Worm (Caenorhabditis elegans) whole organism, L4 larva: ENCODE measurements around the gene C24A3.1.

Experiments used
- T26A8.4 ChIP-seq: fragments of 200-800 bp; sonication (Bioruptor generic); IDR thresholded peaks from 2 replicates; pipeline ENCODE4 v1.3.6; 2022; ENCODE audit warnings: missing genetic modification characterization, missing compliant biosample characterization
- Y48G9A.11 ChIP-seq: fragments of 200-800 bp; sonication (Bioruptor generic); IDR thresholded peaks from 2 replicates; pipeline ENCODE4 v1.3.6; 2022; ENCODE audit warnings: missing genetic modification reagents, missing genetic modification characterization, missing compliant biosample characterization
- Y75B8A.6 ChIP-seq: fragments of 200-800 bp; sonication (Bioruptor generic); IDR thresholded peaks from 2 replicates; pipeline ENCODE4 v1.3.6; 2022; ENCODE audit warnings: missing genetic modification reagents, missing genetic modification characterization, missing compliant biosample characterization
- ZK337.2 ChIP-seq: fragments of 200-800 bp; sonication (Bioruptor generic); IDR thresholded peaks from 2 replicates; pipeline ENCODE4 v1.3.6; 2022; ENCODE audit warnings: missing genetic modification reagents, missing genetic modification characterization, missing compliant biosample characterization
- ZK546.5 ChIP-seq, 2 experiments: sonication (generic microtip); optimal IDR thresholded peaks; 2 replicates each; lab custom pipeline; 2017; ENCODE audit warnings: missing biosample characterization in 2 of 2, missing genetic modification characterization in 2 of 2
- aha-1 ChIP-seq: fragments of 150-350 bp; peaks from one replicate; lab custom pipeline; 2014; ENCODE audit warnings: missing biosample characterization, missing genetic modification characterization
- aly-2 ChIP-seq: sonication (generic microtip); optimal IDR thresholded peaks from 2 replicates; lab custom pipeline; 2018; ENCODE audit warnings: missing biosample characterization, missing genetic modification characterization
- arid-1 ChIP-seq: fragments of 200-800 bp; sonication (Bioruptor generic); conservative IDR thresholded peaks from 2 replicates; pipeline ENCODE4 v1.3.6; 2022; ENCODE audit warnings: missing genetic modification reagents, missing genetic modification characterization, missing compliant biosample characterization
- ceh-28 ChIP-seq: fragments of 150-350 bp; optimal IDR thresholded peaks from 2 replicates; lab custom pipeline; 2014; ENCODE audit warnings: missing biosample characterization, missing genetic modification reagents, missing genetic modification characterization
- ceh-44 ChIP-seq: fragments of 200-800 bp; sonication (Bioruptor generic); IDR thresholded peaks from 2 replicates; pipeline ENCODE4 v1.3.6; 2022; ENCODE audit warnings: missing genetic modification reagents, missing genetic modification characterization, missing compliant biosample characterization
- ctbp-1 ChIP-seq: fragments of 200-800 bp; sonication (Bioruptor generic); IDR thresholded peaks from 2 replicates; pipeline ENCODE4 v1.3.6; 2022; ENCODE audit warnings: missing genetic modification reagents, missing genetic modification characterization, missing compliant biosample characterization
- daf-16 ChIP-seq, 3 experiments: sonication (generic microtip); optimal IDR thresholded peaks; 2 replicates each; lab custom pipeline; 2016 to 2017; ENCODE audit warnings: missing genetic modification characterization in 3 of 3, missing genetic modification reagents in 3 of 3, mild to moderate bottlenecking in 2 of 3, missing compliant biosample characterization in 2 of 3, missing biosample characterization in 1 of 3, moderate library complexity in 1 of 3
- daf-19 ChIP-seq: fragments of 200-800 bp; sonication (Bioruptor generic); conservative IDR thresholded peaks from 2 replicates; pipeline ENCODE4 v1.3.6; 2022; ENCODE audit warnings: missing genetic modification characterization, missing compliant biosample characterization
- dmd-9 ChIP-seq: fragments of 200-800 bp; sonication (Bioruptor generic); IDR thresholded peaks from 2 replicates; pipeline ENCODE4 v1.3.6; 2022; ENCODE audit warnings: missing genetic modification reagents, missing genetic modification characterization, missing compliant biosample characterization
- egl-43 ChIP-seq: fragments of 200-800 bp; sonication (Bioruptor generic); IDR thresholded peaks from 2 replicates; pipeline ENCODE4 v1.3.6; 2022; ENCODE audit warnings: missing genetic modification reagents, missing genetic modification characterization, missing compliant biosample characterization
- gei-8 ChIP-seq: fragments of 200-800 bp; sonication (Bioruptor generic); optimal IDR thresholded peaks from 2 replicates; lab custom pipeline; 2018; ENCODE audit warnings: mild to moderate bottlenecking, missing genetic modification characterization, missing compliant biosample characterization
- hlh-30 ChIP-seq: sonication (generic microtip); optimal IDR thresholded peaks from 2 replicates; lab custom pipeline; 2017; ENCODE audit warnings: antibody characterized with exemption, mild to moderate bottlenecking, missing genetic modification characterization, missing compliant biosample characterization; ENCODE audit not compliant: insufficient read depth
- hmg-1.1 ChIP-seq: fragments of 200-800 bp; sonication (Bioruptor generic); IDR thresholded peaks from 2 replicates; pipeline ENCODE4 v1.3.6; 2022; ENCODE audit warnings: missing genetic modification reagents, missing genetic modification characterization, missing compliant biosample characterization
- lin-13 ChIP-seq: fragments of 150-350 bp; optimal IDR thresholded peaks from 2 replicates; lab custom pipeline; 2014; ENCODE audit warnings: missing biosample characterization, missing genetic modification reagents, missing genetic modification characterization
- lin-29 ChIP-seq: fragments of 200-800 bp; sonication (Bioruptor generic); IDR thresholded peaks from 2 replicates; pipeline ENCODE4 v1.3.6; 2022; ENCODE audit warnings: missing genetic modification reagents, missing genetic modification characterization, missing compliant biosample characterization
- lir-3 ChIP-seq: sonication (generic microtip); optimal IDR thresholded peaks from 2 replicates; lab custom pipeline; 2016; ENCODE audit warnings: mild to moderate bottlenecking, missing genetic modification characterization, missing compliant biosample characterization
- lsy-2 ChIP-seq, 2 experiments: fragments of 150-350 bp in 1 of 2; sonication (generic microtip) in 1 of 2; optimal IDR thresholded peaks; 2 replicates each; lab custom pipeline; 2014 to 2017; ENCODE audit warnings: missing biosample characterization in 2 of 2, missing genetic modification characterization in 2 of 2
- madf-9 ChIP-seq: fragments of 200-800 bp; sonication (Bioruptor generic); conservative IDR thresholded peaks from 2 replicates; pipeline ENCODE4 v1.3.6; 2022; ENCODE audit warnings: missing genetic modification reagents, missing genetic modification characterization, missing compliant biosample characterization
- mdl-1 ChIP-seq, 2 experiments: fragments of 150-350 bp in 1 of 2; sonication (generic microtip) in 1 of 2; optimal IDR thresholded peaks; 2 replicates each; lab custom pipeline; 2014 to 2017; ENCODE audit warnings: missing biosample characterization in 2 of 2, missing genetic modification characterization in 2 of 2
- mdt-29 ChIP-seq: fragments of 200-800 bp; sonication (Bioruptor generic); IDR thresholded peaks from 2 replicates; pipeline ENCODE4 v1.3.6; 2022; ENCODE audit warnings: missing genetic modification reagents, missing genetic modification characterization, missing compliant biosample characterization
- nhr-10 ChIP-seq: fragments of 150-350 bp; optimal IDR thresholded peaks from 2 replicates; lab custom pipeline; 2014; ENCODE audit warnings: missing biosample characterization, missing genetic modification characterization
- nhr-11 ChIP-seq: fragments of 150-350 bp; optimal IDR thresholded peaks from 2 replicates; lab custom pipeline; 2014; ENCODE audit warnings: missing biosample characterization, missing genetic modification characterization
- nhr-237 ChIP-seq: sonication (generic microtip); optimal IDR thresholded peaks from 2 replicates; lab custom pipeline; 2017; ENCODE audit warnings: missing biosample characterization, missing genetic modification characterization
- nhr-28 ChIP-seq: fragments of 150-350 bp; optimal IDR thresholded peaks from 2 replicates; lab custom pipeline; 2014; ENCODE audit warnings: missing biosample characterization, missing genetic modification characterization
- nhr-42 ChIP-seq: fragments of 200-800 bp; sonication (Bioruptor generic); IDR thresholded peaks from 2 replicates; pipeline ENCODE4 v1.3.6; 2022; ENCODE audit warnings: missing genetic modification characterization, missing compliant biosample characterization
- nhr-48 ChIP-seq: sonication (generic microtip); optimal IDR thresholded peaks from 2 replicates; lab custom pipeline; 2016; ENCODE audit warnings: mild to moderate bottlenecking, missing genetic modification characterization, missing compliant biosample characterization
- pha-4 ChIP-seq, 2 experiments: fragments of 150-350 bp in 1 of 2; fragments of 200-800 bp in 1 of 2; sonication (Bioruptor generic) in 1 of 2; IDR thresholded peaks in 1 of 2; optimal IDR thresholded peaks in 1 of 2; 2 replicates each; pipeline versions ENCODE4 v1.3.6 to Lab custom; 2014 to 2022; ENCODE audit warnings: missing genetic modification characterization in 2 of 2, missing genetic modification reagents in 2 of 2, missing biosample characterization in 1 of 2, missing compliant biosample characterization in 1 of 2
- php-3 ChIP-seq: fragments of 200-800 bp; sonication (Bioruptor generic); IDR thresholded peaks from 2 replicates; pipeline ENCODE4 v1.3.6; 2022; ENCODE audit warnings: missing genetic modification reagents, missing genetic modification characterization, missing compliant biosample characterization
- saeg-2 ChIP-seq: fragments of 200-800 bp; sonication (Bioruptor generic); IDR thresholded peaks from 2 replicates; pipeline ENCODE4 v1.3.6; 2022; ENCODE audit warnings: missing genetic modification reagents, missing genetic modification characterization, missing compliant biosample characterization
- spr-1 ChIP-seq: sonication (generic microtip); optimal IDR thresholded peaks from 2 replicates; lab custom pipeline; 2016; ENCODE audit warnings: mild to moderate bottlenecking, missing genetic modification characterization, missing compliant biosample characterization
- unc-130 ChIP-seq: sonication (generic microtip); optimal IDR thresholded peaks from 2 replicates; lab custom pipeline; 2016; ENCODE audit warnings: missing genetic modification reagents, missing genetic modification characterization, missing compliant biosample characterization
- unc-62 ChIP-seq, 3 experiments: fragments of 150-350 bp in 1 of 3; sonication (generic microtip); optimal IDR thresholded peaks in 2 of 3; peaks in 1 of 3; 1 replicate in 1 of 3; 2 replicates in 2 of 3; lab custom pipeline; 2014 to 2017; ENCODE audit warnings: missing biosample characterization in 3 of 3, missing genetic modification characterization in 3 of 3, missing genetic modification reagents in 3 of 3, missing genotype in 1 of 3
- zfp-2 ChIP-seq: sonication (generic microtip); optimal IDR thresholded peaks from 2 replicates; lab custom pipeline; 2016; ENCODE audit warnings: mild to moderate bottlenecking, missing genetic modification characterization, missing compliant biosample characterization
- zfp-3 ChIP-seq: fragments of 200-800 bp; sonication (Bioruptor generic); conservative IDR thresholded peaks from 2 replicates; pipeline ENCODE4 v1.3.6; 2022; ENCODE audit warnings: missing genetic modification reagents, missing genetic modification characterization, missing compliant biosample characterization

C24A3.1 gene

ce11 chrX:8971461-8971860 lies 27.4 kb upstream of the C24A3.1 start (continued):
- TF ChIP-seq Y75B8A.6 = no peak
- TF ChIP-seq ceh-28 (tag; lab: Kevin White, UChicago) = no peak
- TF ChIP-seq arid-1 (GFP tag; lab: Robert Waterston, UW) = no peak
- peak; percentile 74; the same call in 1 of the 2 replicates for TF ChIP-seq pha-4 (GFP tag; IDR thresholded peaks at IDR 0.05; lab: Robert Waterston, UW)
- no peak for TF ChIP-seq pha-4 (tag; optimal IDR thresholded peaks at IDR 0.05; lab: Kevin White, UChicago)
- peak; percentile 78 for TF ChIP-seq hmg-1.1
- TF ChIP-seq nhr-10 = no peak
- TF ChIP-seq nhr-48 (tag; lab: Kevin White, UChicago) = peak; percentile 42
- TF ChIP-seq egl-43 (GFP tag; lab: Robert Waterston, UW) = no peak
- TF ChIP-seq ceh-44 (GFP tag; lab: Robert Waterston, UW) = 0 out of 2 replicates have a peak, but pooled peaks have one; percentile 19
- 0 out of 2 replicates have a peak, but pooled peaks have one; percentile 54 for TF ChIP-seq dmd-9 (GFP tag; lab: Robert Waterston, UW)
- TF ChIP-seq nhr-28 (tag; lab: Kevin White, UChicago) = no peak
- peak; percentile 62; the same call in 1 of the 2 replicates for TF ChIP-seq ZK337.2 (GFP tag; lab: Robert Waterston, UW)
- TF ChIP-seq zfp-3 (GFP tag; lab: Robert Waterston, UW) = 0 out of 2 replicates have a peak, but pooled peaks have one; percentile 61
- TF ChIP-seq madf-9 = peak; percentile 72
- TF ChIP-seq ctbp-1 (GFP tag; lab: Robert Waterston, UW) = 0 out of 2 replicates have a peak, but pooled peaks have one; percentile 47
- TF ChIP-seq spr-1 (tag; lab: Kevin White, UChicago) = peak; percentile 47
- peak; percentile 78 for TF ChIP-seq Y48G9A.11 (GFP tag; lab: Robert Waterston, UW)
- no peak for TF ChIP-seq nhr-237
- TF ChIP-seq saeg-2 (GFP tag; lab: Robert Waterston, UW) = 0 out of 2 replicates have a peak, but pooled peaks have one; percentile 41
- no peak for TF ChIP-seq T26A8.4 (GFP tag; lab: Robert Waterston, UW)
- peak; percentile 38 for TF ChIP-seq hlh-30 (tag; lab: Kevin White, UChicago)
- no peak for TF ChIP-seq ZK546.5 (tag; optimal IDR thresholded peaks at IDR 0.05; lab: Kevin White, UChicago)
- peak; percentile 19 for TF ChIP-seq gei-8
- no peak for TF ChIP-seq aly-2 (tag; lab: Kevin White, UChicago)
- TF ChIP-seq zfp-2 (tag; lab: Kevin White, UChicago) = peak; percentile 25
- TF ChIP-seq lin-29 (GFP tag; lab: Robert Waterston, UW) = no peak
- TF ChIP-seq lir-3 (tag; lab: Kevin White, UChicago) = peak; percentile 28
- TF ChIP-seq lsy-2 (tag; optimal IDR thresholded peaks at IDR 0.05; lab: Kevin White, UChicago) = peak in 1 of 2 experiments; percentile 36
- TF ChIP-seq lin-13 = peak; percentile 35
- 0 out of 2 replicates have a peak, but pooled peaks have one; percentile 39 for TF ChIP-seq daf-19 (GFP tag; lab: Robert Waterston, UW)
- peak; percentile 17 for TF ChIP-seq unc-130 (GFP tag; lab: Kevin White, UChicago)
- no peak for TF ChIP-seq mdl-1 (tag; optimal IDR thresholded peaks at IDR 0.05; lab: Kevin White, UChicago)

DNA sequence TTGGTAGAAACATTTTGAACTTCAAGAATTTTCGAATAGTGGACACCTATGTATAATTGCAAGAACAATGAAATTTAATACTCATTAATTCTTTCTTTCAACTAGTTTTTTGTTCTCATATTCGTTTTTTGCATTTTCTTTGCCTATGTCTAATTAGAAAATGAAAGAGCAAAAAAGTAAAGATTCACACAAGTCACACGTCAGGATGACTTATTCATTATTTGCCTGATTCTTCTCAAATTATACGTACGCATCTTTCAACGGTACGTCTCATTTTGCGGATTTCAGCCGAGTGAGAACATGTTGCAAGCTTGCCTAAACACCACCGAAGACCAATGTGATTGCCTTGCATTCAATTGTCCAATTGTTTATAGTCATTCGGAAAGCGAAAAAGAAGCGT lies 18.2 kb upstream of the C24A3.1 start, which contains the start of gene nmur-1:
nmur-1 (plus strand) TSS at position 301 of the 400 bp plus-strand sequence.
- TF ChIP-seq unc-62 (GFP tag; optimal IDR thresholded peaks at IDR 0.05 in 1 of 2; lab: Kevin White, UChicago) = peak in 1 of 2 experiments; percentile 66
- TF ChIP-seq unc-62 (tag; optimal IDR thresholded peaks at IDR 0.05; lab: Kevin White, UChicago) = no peak
- no peak for TF ChIP-seq mdl-1 (tag; optimal IDR thresholded peaks at IDR 0.05; lab: Kevin White, UChicago)

ce11 chrX:8986452-8986851 lies 12.4 kb upstream of the C24A3.1 start:
- TF ChIP-seq daf-16 (GFP tag; optimal IDR thresholded peaks at IDR 0.05; lab: Kevin White, UChicago) (peak in 1 of 2 experiments; percentile 51), daf-16 (tag; optimal IDR thresholded peaks at IDR 0.05; lab: Kevin White, UChicago) (no peak), nhr-11 (tag; lab: Kevin White, UChicago) (peak; percentile 78), nhr-28 (tag; lab: Kevin White, UChicago) (peak; percentile 9), aha-1 (tag; lab: Kevin White, UChicago) (peak; percentile 49), mdt-29 (GFP tag; lab: Robert Waterston, UW) (no peak), nhr-42 (GFP tag; lab: Robert Waterston, UW) (0 out of 2 replicates have a peak, but pooled peaks have one; percentile 52), php-3 (GFP tag; lab: Robert Waterston, UW) (no peak)
- TF ChIP-seq, all 104 proteins: peak for 5
